Worm (Caenorhabditis elegans): Measurements from ENCODE around the gene K05F1.8.
A peak's percentile ranks its signal among the peaks of the same experiment; 100 is the strongest.

K05F1.8 gene

ce11 chrII:5838453-5838852 is 39.0 kb upstream of the K05F1.8 start, which contains the start of gene ZK1248.15:
Gene ZK1248.15 (minus strand): TSS chrII:5838553.
- TF ChIP-seq ama-1 (optimal IDR thresholded peaks at IDR 0.05) (no peak), ama-1 (GFP tag; optimal IDR thresholded peaks at IDR 0.05) (no peak)

- TF ChIP-seq lin-26 (GFP tag; IDR thresholded peaks at IDR 0.05) (no peak), Y56A3A.18 (GFP tag; IDR thresholded peaks at IDR 0.05) (no peak), F23B12.7 (tag; optimal IDR thresholded peaks at IDR 0.05; ENCODE audit: insufficient read depth) (no peak), nfyb-1 (GFP tag; IDR thresholded peaks at IDR 0.05) (no peak), hrde-1 (tag; optimal IDR thresholded peaks at IDR 0.05; ENCODE audit: borderline replicate concordance) (no peak), snpc-1.1 (tag; optimal IDR thresholded peaks at IDR 0.05; ENCODE audit: insufficient read depth) (no peak), ceh-40 (GFP tag; IDR thresholded peaks at IDR 0.05) (no peak), nfya-2 (GFP tag; IDR thresholded peaks at IDR 0.05) (no peak), let-526 (GFP tag; IDR thresholded peaks at IDR 0.05) (no peak), K12H6.12 (tag; optimal IDR thresholded peaks at IDR 0.05) (peak; percentile 18), efl-1 (GFP tag; optimal IDR thresholded peaks at IDR 0.05) (no peak), hmg-1.2 (GFP tag; IDR thresholded peaks at IDR 0.05) (peak; percentile 17; the same call in 1 of the 2 replicates), ceh-27 (GFP tag; optimal IDR thresholded peaks at IDR 0.05) (peak; percentile 33), D2030.7 (GFP tag; IDR thresholded peaks at IDR 0.05) (no peak), attf-6 (GFP tag; IDR thresholded peaks at IDR 0.05) (no peak), atf-7 (tag; optimal IDR thresholded peaks at IDR 0.05) (no peak), ccch-3 (GFP tag; optimal IDR thresholded peaks at IDR 0.05) (no peak), chd-7 (tag; optimal IDR thresholded peaks at IDR 0.05) (no peak), rcor-1 (GFP tag; IDR thresholded peaks at IDR 0.05) (no peak), nhr-179 (tag; optimal IDR thresholded peaks at IDR 0.05) (no peak), attf-3 (GFP tag; conservative IDR thresholded peaks at IDR 0.05) (no peak), mes-4 (tag; optimal IDR thresholded peaks at IDR 0.05) (no peak), B0261.1 (tag; optimal IDR thresholded peaks at IDR 0.05) (no peak), nhr-80 (tag; optimal IDR thresholded peaks at IDR 0.05) (no peak), akir-1 (GFP tag; optimal IDR thresholded peaks at IDR 0.05) (peak; percentile 15), cebp-1 (GFP tag; IDR thresholded peaks at IDR 0.05) (no peak), cebp-1 (tag; optimal IDR thresholded peaks at IDR 0.05) (peak; percentile 9), ztf-26 (tag; optimal IDR thresholded peaks at IDR 0.05) (no peak), ztf-18 (tag; optimal IDR thresholded peaks at IDR 0.05) (no peak), egrh-3 (GFP tag; IDR thresholded peaks at IDR 0.05) (no peak), zim-3 (tag; optimal IDR thresholded peaks at IDR 0.05) (no peak), mel-28 (tag; optimal IDR thresholded peaks at IDR 0.05; ENCODE audit: borderline replicate concordance) (no peak), snpc-4 (GFP tag; optimal IDR thresholded peaks at IDR 0.05) (no peak), snpc-4 (tag; optimal IDR thresholded peaks at IDR 0.05) (peak in 2 of 4 experiments; percentile 5 to 49), athp-1 (tag; optimal IDR thresholded peaks at IDR 0.05) (no peak), die-1 (tag; optimal IDR thresholded peaks at IDR 0.05) (no peak), F57C9.4 (tag; optimal IDR thresholded peaks at IDR 0.05) (no peak), snpc-3.4 (tag; optimal IDR thresholded peaks at IDR 0.05) (no peak), unc-130 (GFP tag; optimal IDR thresholded peaks at IDR 0.05) (peak; percentile 48), ceh-91 (GFP tag; IDR thresholded peaks at IDR 0.05) (no peak), egl-18 (GFP tag; IDR thresholded peaks at IDR 0.05) (no peak), aptf-2 (GFP tag; conservative IDR thresholded peaks at IDR 0.05) (no peak), B0035.1 (tag; optimal IDR thresholded peaks at IDR 0.05) (no peak), ceh-100 (GFP tag; IDR thresholded peaks at IDR 0.05) (peak; percentile 91), attf-5 (GFP tag; optimal IDR thresholded peaks at IDR 0.05) (peak; percentile 1), nhr-27 (tag; optimal IDR thresholded peaks at IDR 0.05) (no peak)
These were observed 36.8 kb upstream of the K05F1.8 start, which contains the start of gene fzo-1 for ce11 chrII:5836153-5836719. Gene fzo-1 (minus strand): TSS chrII:5836203.

Data from whole organism, young adult.